Worm (Caenorhabditis elegans): ENCODE results near the gene M163.10.

Gene M163.10

ce11 chrX:14476625-14477257 is 6.0 kb downstream of the M163.10 start (continued):
- no peak for TF ChIP-seq ceh-91 (GFP tag; IDR thresholded peaks at IDR 0.05)
- no peak for TF ChIP-seq F49E8.2 (tag; optimal IDR thresholded peaks at IDR 0.05; ENCODE audit: insufficient read depth)
- no peak for TF ChIP-seq ceh-27 (GFP tag; optimal IDR thresholded peaks at IDR 0.05)
- no peak for TF ChIP-seq B0035.1 (tag; optimal IDR thresholded peaks at IDR 0.05)
- no peak; the same call in 1 of the 2 replicates for TF ChIP-seq mcd-1 (GFP tag; IDR thresholded peaks at IDR 0.05)
- no peak for TF ChIP-seq F23B12.7 (tag; optimal IDR thresholded peaks at IDR 0.05; ENCODE audit: insufficient read depth)
- TF ChIP-seq ztf-28 (GFP tag; IDR thresholded peaks at IDR 0.05), result no peak
- TF ChIP-seq Y53G8AR.9 (GFP tag; conservative IDR thresholded peaks at IDR 0.05), result no peak
- TF ChIP-seq C17E4.6 (GFP tag; IDR thresholded peaks at IDR 0.05), result no peak
- no peak for TF ChIP-seq F57C9.4 (tag; optimal IDR thresholded peaks at IDR 0.05)
- 0 out of 2 replicates have a peak, but pooled peaks have one; percentile 10 for TF ChIP-seq C06A6.2 (GFP tag; conservative IDR thresholded peaks at IDR 0.05)
- TF ChIP-seq sptf-2 (GFP tag; optimal IDR thresholded peaks at IDR 0.05), result no peak
- TF ChIP-seq lir-1 (GFP tag; conservative IDR thresholded peaks at IDR 0.05), result no peak
- no peak for TF ChIP-seq let-526 (GFP tag; IDR thresholded peaks at IDR 0.05)
- no peak for TF ChIP-seq hsf-1 (GFP tag; IDR thresholded peaks at IDR 0.05)
- peak; percentile 40 for TF ChIP-seq attf-5 (GFP tag; optimal IDR thresholded peaks at IDR 0.05)
- TF ChIP-seq hlh-12 (tag; optimal IDR thresholded peaks at IDR 0.05), result no peak
- no peak for TF ChIP-seq tlf-1 (GFP tag; optimal IDR thresholded peaks at IDR 0.05)
- TF ChIP-seq ZK185.1 (tag; optimal IDR thresholded peaks at IDR 0.05; ENCODE audit: poor library complexity, severe bottlenecking), result peak; percentile 94
- TF ChIP-seq lin-40 (tag; optimal IDR thresholded peaks at IDR 0.05), result peak; percentile 81
- no peak; the same call in 1 of the 2 replicates for TF ChIP-seq dox-1 (GFP tag; IDR thresholded peaks at IDR 0.05)
- no peak for TF ChIP-seq nfya-2 (GFP tag; IDR thresholded peaks at IDR 0.05)
- TF ChIP-seq nfyb-1 (GFP tag; IDR thresholded peaks at IDR 0.05), result peak; percentile 74
- TF ChIP-seq egrh-3 (GFP tag; IDR thresholded peaks at IDR 0.05), result no peak
- peak; percentile 53; the same call in 1 of the 2 replicates for TF ChIP-seq K11D2.4 (GFP tag; IDR thresholded peaks at IDR 0.05)
- no peak for TF ChIP-seq hrde-1 (tag; optimal IDR thresholded peaks at IDR 0.05; ENCODE audit: borderline replicate concordance)
- TF ChIP-seq egl-18 (GFP tag; IDR thresholded peaks at IDR 0.05), result no peak
- peak; percentile 67 for TF ChIP-seq B0261.1 (tag; optimal IDR thresholded peaks at IDR 0.05)
- TF ChIP-seq attf-6 (GFP tag; IDR thresholded peaks at IDR 0.05), result no peak
- no peak for TF ChIP-seq him-1 (tag; optimal IDR thresholded peaks at IDR 0.05)
- TF ChIP-seq lsl-1 (GFP tag; optimal IDR thresholded peaks at IDR 0.05), result no peak
- TF ChIP-seq cebp-1 (GFP tag; IDR thresholded peaks at IDR 0.05), result peak; percentile 99
- TF ChIP-seq cebp-1 (tag; optimal IDR thresholded peaks at IDR 0.05), result peak; percentile 100
- TF ChIP-seq Y67H2A.10 (GFP tag; conservative IDR thresholded peaks at IDR 0.05), result no peak
- peak; percentile 27 for TF ChIP-seq athp-1 (tag; optimal IDR thresholded peaks at IDR 0.05)
- TF ChIP-seq F57A8.1 (GFP tag; optimal IDR thresholded peaks at IDR 0.05), result no peak
- no peak for TF ChIP-seq ama-1 (optimal IDR thresholded peaks at IDR 0.05)
- TF ChIP-seq ama-1 (GFP tag; optimal IDR thresholded peaks at IDR 0.05), result no peak
- peak; percentile 60; the same call in 1 of the 2 replicates for TF ChIP-seq Y56A3A.18 (GFP tag; IDR thresholded peaks at IDR 0.05)
- TF ChIP-seq ztf-3 (GFP tag; optimal IDR thresholded peaks at IDR 0.05), result peak; percentile 44
- TF ChIP-seq repo-1 (tag; optimal IDR thresholded peaks at IDR 0.05), result peak; percentile 83
- TF ChIP-seq madf-6 (GFP tag; IDR thresholded peaks at IDR 0.05), result no peak
- TF ChIP-seq mxl-1 (tag; optimal IDR thresholded peaks at IDR 0.05), result no peak
- TF ChIP-seq cebp-2 (GFP tag; IDR thresholded peaks at IDR 0.05), result peak; percentile 69; the same call in 1 of the 2 replicates
- TF ChIP-seq efl-1 (GFP tag; optimal IDR thresholded peaks at IDR 0.05), result no peak

Measured in whole organism, young adult.